Fruit fly (Drosophila melanogaster) whole organism, embryonic: ENCODE data around the gene CG5608.

Experiments
- Asciz ChIP-seq: fragments of 200-800 bp; sonication (Bioruptor generic); optimal IDR thresholded peaks from 2 replicates; lab custom pipeline; 2017; ENCODE audit warnings: missing biosample characterization, mild to moderate bottlenecking, missing genetic modification characterization, missing genetic modification reagents
- CG11504 ChIP-seq: fragments of 200-800 bp; sonication (Bioruptor generic); optimal IDR thresholded peaks from 3 replicates; lab custom pipeline; 2019; ENCODE audit warnings: missing biosample characterization, mild to moderate bottlenecking, missing genetic modification characterization, moderate library complexity
- CG11696 ChIP-seq: fragments of 200-800 bp; sonication (Bioruptor generic); IDR thresholded peaks from 2 replicates; pipeline ENCODE4 v1.3.6; 2022; ENCODE audit warnings: missing biosample characterization, missing genetic modification characterization
- CG12155 ChIP-seq: fragments of 200-800 bp; sonication (Bioruptor generic); optimal IDR thresholded peaks from 3 replicates; lab custom pipeline; 2016; ENCODE audit warnings: missing biosample characterization, missing genetic modification characterization
- CG12391 ChIP-seq: fragments of 200-800 bp; sonication (Bioruptor generic); optimal IDR thresholded peaks from 3 replicates; lab custom pipeline; 2018; ENCODE audit warnings: missing biosample characterization, mild to moderate bottlenecking, missing genetic modification characterization, moderate library complexity
- CG13123 ChIP-seq: fragments of 200-800 bp; sonication (Bioruptor generic); optimal IDR thresholded peaks from 2 replicates; lab custom pipeline; 2016; ENCODE audit warnings: missing biosample characterization, missing genetic modification characterization
- CG13775 ChIP-seq: fragments of 200-800 bp; sonication (Bioruptor generic); optimal IDR thresholded peaks from 3 replicates; lab custom pipeline; 2017; ENCODE audit warnings: missing biosample characterization, mild to moderate bottlenecking, missing genetic modification characterization
- CG1602 ChIP-seq: fragments of 200-800 bp; sonication (Bioruptor generic); optimal IDR thresholded peaks from 3 replicates; lab custom pipeline; 2016; ENCODE audit warnings: missing biosample characterization, missing genetic modification characterization
- CG1603 ChIP-seq: fragments of 200-800 bp; sonication (Bioruptor generic); optimal IDR thresholded peaks from 2 replicates; lab custom pipeline; 2019; ENCODE audit warnings: missing biosample characterization, mild to moderate bottlenecking, missing genetic modification characterization, moderate library complexity
- CG18011 ChIP-seq: fragments of 200-800 bp; sonication (Bioruptor generic); optimal IDR thresholded peaks from 2 replicates; lab custom pipeline; 2017; ENCODE audit warnings: missing biosample characterization, missing genetic modification characterization, mild to moderate bottlenecking, moderate library complexity, missing genotype
- CG18476 ChIP-seq: fragments of 200-800 bp; sonication (Bioruptor generic); optimal IDR thresholded peaks from 2 replicates; lab custom pipeline; 2016; ENCODE audit warnings: missing biosample characterization, mild to moderate bottlenecking, missing genetic modification characterization
- CG18764 ChIP-seq: fragments of 200-800 bp; sonication (Bioruptor generic); optimal IDR thresholded peaks from 3 replicates; lab custom pipeline; 2016; ENCODE audit warnings: missing biosample characterization, missing genetic modification characterization
- CG31365 ChIP-seq: fragments of 200-800 bp; sonication (Bioruptor generic); optimal IDR thresholded peaks from 2 replicates; lab custom pipeline; 2018; ENCODE audit warnings: missing biosample characterization, mild to moderate bottlenecking, missing genetic modification characterization
- CG31441 ChIP-seq: fragments of 200-800 bp; sonication (Bioruptor generic); IDR thresholded peaks from 2 replicates; pipeline ENCODE4 v1.3.6; 2022; ENCODE audit warnings: missing biosample characterization, missing genetic modification characterization
- CG3726 ChIP-seq: fragments of 200-800 bp; sonication (Bioruptor generic); IDR thresholded peaks from 3 replicates; pipeline ENCODE4, ENCODE4 v1.3.6; 2022; ENCODE audit warnings: missing biosample characterization, missing genetic modification characterization
- CG4404 ChIP-seq: fragments of 200-800 bp; sonication (Bioruptor generic); IDR thresholded peaks from 2 replicates; pipeline ENCODE4 v1.3.6; 2022; ENCODE audit warnings: missing biosample characterization, missing genetic modification characterization
- CG4820 ChIP-seq: fragments of 200-800 bp; sonication (Bioruptor generic); optimal IDR thresholded peaks from 3 replicates; lab custom pipeline; 2016; ENCODE audit warnings: missing biosample characterization, missing genetic modification characterization
- CG6654 ChIP-seq: fragments of 200-800 bp; sonication (Bioruptor generic); optimal IDR thresholded peaks from 2 replicates; lab custom pipeline; 2017; ENCODE audit warnings: missing biosample characterization, mild to moderate bottlenecking, missing genetic modification characterization
- CG7372 ChIP-seq: fragments of 200-800 bp; sonication (Bioruptor generic); IDR thresholded peaks from 2 replicates; pipeline ENCODE4 v1.3.6; 2022; ENCODE audit warnings: missing biosample characterization, missing genetic modification characterization
- CG7987 ChIP-seq: fragments of 200-800 bp; sonication (Bioruptor generic); optimal IDR thresholded peaks from 2 replicates; lab custom pipeline; 2018; ENCODE audit warnings: missing biosample characterization, mild to moderate bottlenecking, missing genetic modification characterization, moderate library complexity
- Dek ChIP-seq: fragments of 200-800 bp; sonication (Bioruptor generic); optimal IDR thresholded peaks from 3 replicates; lab custom pipeline; 2019; ENCODE audit warnings: missing biosample characterization, mild to moderate bottlenecking, missing genetic modification characterization, moderate library complexity
- HLH54F ChIP-seq: fragments of 200-800 bp; sonication (Bioruptor generic); optimal IDR thresholded peaks from 3 replicates; lab custom pipeline; 2016; ENCODE audit warnings: missing biosample characterization, missing genetic modification characterization
- Lpt ChIP-seq: fragments of >200 bp; optimal IDR thresholded peaks from 2 replicates; lab custom pipeline; 2018; ENCODE audit warnings: missing biosample characterization, missing genetic modification characterization
- MTF-1 ChIP-seq: fragments of 200-800 bp; sonication (Bioruptor generic); optimal IDR thresholded peaks from 2 replicates; lab custom pipeline; 2018; ENCODE audit warnings: missing biosample characterization, mild to moderate bottlenecking, missing genetic modification characterization, borderline replicate concordance
- Mad ChIP-seq: fragments of 200-800 bp; sonication (Bioruptor generic); optimal IDR thresholded peaks from 2 replicates; lab custom pipeline; 2016; ENCODE audit warnings: missing biosample characterization, missing genetic modification characterization
- Med ChIP-seq: fragments of 200-800 bp; sonication (Bioruptor generic); peaks from one replicate; lab custom pipeline; 2016; ENCODE audit warnings: missing biosample characterization, missing genetic modification characterization, mild to moderate bottlenecking, inconsistent platforms, moderate library complexity
- Opbp ChIP-seq: fragments of 200-800 bp; sonication (Bioruptor generic); IDR thresholded peaks from 3 replicates; pipeline ENCODE4 v1.3.6; 2022; ENCODE audit warnings: missing biosample characterization, missing genetic modification characterization; ENCODE audit not compliant: partially characterized antibody
- az2 ChIP-seq: fragments of 200-800 bp; sonication (Bioruptor generic); optimal IDR thresholded peaks from 3 replicates; lab custom pipeline; 2016; ENCODE audit warnings: missing biosample characterization, missing genetic modification characterization
- bigmax ChIP-seq: fragments of 200-800 bp; sonication (Bioruptor generic); optimal IDR thresholded peaks from 2 replicates; lab custom pipeline; 2018; ENCODE audit warnings: missing biosample characterization, mild to moderate bottlenecking, missing genetic modification characterization
- bowl ChIP-seq: fragments of 200-800 bp; sonication (Bioruptor generic); IDR thresholded peaks from 2 replicates; pipeline ENCODE4 v1.3.6; 2022; ENCODE audit warnings: missing biosample characterization, missing genetic modification characterization
- cas ChIP-seq: fragments of 200-800 bp; sonication (Bioruptor generic); IDR thresholded peaks from 2 replicates; pipeline ENCODE4 v1.3.6; 2022; ENCODE audit warnings: missing biosample characterization, missing genetic modification characterization
- cato ChIP-seq: fragments of 200-800 bp; sonication (Bioruptor generic); optimal IDR thresholded peaks from 2 replicates; lab custom pipeline; 2016; ENCODE audit warnings: missing biosample characterization, missing genetic modification characterization, borderline replicate concordance
- corto ChIP-seq: fragments of 200-800 bp; sonication (Bioruptor generic); optimal IDR thresholded peaks from 2 replicates; lab custom pipeline; 2016; ENCODE audit warnings: missing biosample characterization, mild to moderate bottlenecking, missing genetic modification characterization, moderate library complexity
- crc ChIP-seq: fragments of 200-800 bp; sonication (Bioruptor generic); optimal IDR thresholded peaks from 2 replicates; lab custom pipeline; 2016; ENCODE audit warnings: missing biosample characterization, missing genetic modification characterization
- croc ChIP-seq: fragments of 200-800 bp; sonication (Bioruptor generic); conservative IDR thresholded peaks from 3 replicates; pipeline ENCODE4 v1.3.6; 2022; ENCODE audit warnings: missing biosample characterization, missing genetic modification characterization
- dm ChIP-seq: fragments of 200-800 bp; sonication (Bioruptor generic); optimal IDR thresholded peaks from 3 replicates; lab custom pipeline; 2016; ENCODE audit warnings: missing biosample characterization, missing genetic modification characterization
- emc ChIP-seq: fragments of 200-800 bp; sonication (Bioruptor generic); optimal IDR thresholded peaks from 2 replicates; lab custom pipeline; 2016; ENCODE audit warnings: missing biosample characterization, missing genetic modification characterization
- fru ChIP-seq: fragments of >200 bp; optimal IDR thresholded peaks from 2 replicates; lab custom pipeline; 2017
- h ChIP-seq: fragments of >200 bp; optimal IDR thresholded peaks from 2 replicates; lab custom pipeline; 2017
- her ChIP-seq: fragments of 200-800 bp; sonication (Bioruptor generic); optimal IDR thresholded peaks from 2 replicates; lab custom pipeline; 2016; ENCODE audit warnings: missing biosample characterization, missing genetic modification characterization
- kah ChIP-seq: fragments of 200-800 bp; sonication (Bioruptor generic); optimal IDR thresholded peaks from 2 replicates; lab custom pipeline; 2018; ENCODE audit warnings: missing biosample characterization, mild to moderate bottlenecking, missing genetic modification characterization
- ken ChIP-seq: fragments of 200-800 bp; sonication (Bioruptor generic); IDR thresholded peaks from 3 replicates; pipeline ENCODE4 v1.3.6; 2022; ENCODE audit warnings: missing biosample characterization, missing genetic modification characterization
- lilli ChIP-seq: fragments of 200-800 bp; sonication (Bioruptor generic); optimal IDR thresholded peaks from 3 replicates; lab custom pipeline; 2016; ENCODE audit warnings: missing biosample characterization, missing genetic modification characterization
- otp ChIP-seq: fragments of 200-800 bp; sonication (Bioruptor generic); IDR thresholded peaks from 3 replicates; pipeline ENCODE4, ENCODE4 v1.3.6; 2022; ENCODE audit warnings: missing biosample characterization, missing genetic modification characterization
- pnt ChIP-seq: fragments of 200-800 bp; sonication (Bioruptor generic); optimal IDR thresholded peaks from 3 replicates; lab custom pipeline; 2016; ENCODE audit warnings: missing biosample characterization, missing genetic modification characterization
- repo ChIP-seq: fragments of 200-800 bp; sonication (Bioruptor generic); optimal IDR thresholded peaks from 2 replicates; lab custom pipeline; 2016; ENCODE audit warnings: missing biosample characterization, missing genetic modification characterization
- ro ChIP-seq: fragments of 200-800 bp; sonication (Bioruptor generic); IDR thresholded peaks from 2 replicates; pipeline ENCODE4 v1.3.6; 2022; ENCODE audit warnings: missing biosample characterization, missing genetic modification characterization
- row ChIP-seq: fragments of 200-800 bp; sonication (Bioruptor generic); IDR thresholded peaks from 3 replicates; pipeline ENCODE4 v1.3.6; 2022; ENCODE audit warnings: missing biosample characterization, missing genetic modification characterization
- tio ChIP-seq: fragments of 200-800 bp; sonication (Bioruptor generic); optimal IDR thresholded peaks from 2 replicates; lab custom pipeline; 2017; ENCODE audit warnings: missing biosample characterization, missing genetic modification characterization, inconsistent platforms
- ttk ChIP-seq: fragments of 200-800 bp; sonication (Bioruptor generic); IDR thresholded peaks from 2 replicates; pipeline ENCODE4 v2.1.2; 2022; ENCODE audit warnings: missing biosample characterization, missing genetic modification characterization
- unc-4 ChIP-seq: fragments of 200-800 bp; sonication (Bioruptor generic); IDR thresholded peaks from 2 replicates; pipeline ENCODE4 v1.3.6; 2022; ENCODE audit warnings: missing biosample characterization, missing genetic modification characterization; ENCODE audit not compliant: partially characterized antibody
- usp ChIP-seq: fragments of >200 bp; optimal IDR thresholded peaks from 2 replicates; lab custom pipeline; 2017; ENCODE audit warnings: missing biosample characterization, missing genetic modification characterization
- z ChIP-seq: fragments of 200-800 bp; sonication (Bioruptor generic); IDR thresholded peaks from 3 replicates; pipeline ENCODE4 v1.3.6; 2022; ENCODE audit warnings: missing biosample characterization, missing genetic modification characterization

CG5608 gene

dm6 chr3R:12422379-12422975, 42.6 kb downstream of the CG5608 start, which contains the start of the genes Scgbeta and CG17202 (continued):
- TF ChIP-seq CG7987, result no peak
- no peak for TF ChIP-seq Asciz (GFP tag; lab: Kevin White, UChicago)
- TF ChIP-seq dm (GFP tag; lab: Kevin White, UChicago), result no peak
- no peak for TF ChIP-seq repo (GFP tag; lab: Kevin White, UChicago)
- TF ChIP-seq tio (GFP tag; lab: Kevin White, UChicago), result no peak
- no peak for TF ChIP-seq CG13775 (GFP tag; lab: Kevin White, UChicago)
- no peak for TF ChIP-seq kah (GFP tag; lab: Kevin White, UChicago)
- no peak for TF ChIP-seq CG31365 (tag; lab: Kevin White, UChicago)
- TF ChIP-seq CG18476 (GFP tag; lab: Kevin White, UChicago), result no peak
- TF ChIP-seq croc (GFP tag; lab: Robert Waterston, UW), result no peak
- no peak for TF ChIP-seq MTF-1 (GFP tag; lab: Kevin White, UChicago)
- TF ChIP-seq CG4404 (GFP tag; lab: Robert Waterston, UW), result no peak
- no peak for TF ChIP-seq her (GFP tag; lab: Kevin White, UChicago)
- TF ChIP-seq ro (GFP tag; lab: Robert Waterston, UW), result no peak
- TF ChIP-seq corto (GFP tag; lab: Kevin White, UChicago), result no peak
- TF ChIP-seq HLH54F (GFP tag; lab: Kevin White, UChicago), result no peak
- no peak for TF ChIP-seq usp (GFP tag; lab: Kevin White, UChicago)
- no peak for TF ChIP-seq bigmax (GFP tag; lab: Kevin White, UChicago)
- no peak for TF ChIP-seq h (lab: Kevin White, UChicago)
- TF ChIP-seq CG18011 (GFP tag; lab: Kevin White, UChicago), result no peak
- no peak for TF ChIP-seq unc-4 (GFP tag; lab: Robert Waterston, UW)
- TF ChIP-seq CG6654 (GFP tag; lab: Kevin White, UChicago), result no peak
- no peak for TF ChIP-seq CG18764 (GFP tag; lab: Kevin White, UChicago)
- no peak for TF ChIP-seq az2 (GFP tag; lab: Kevin White, UChicago)
- peak; percentile 60 for TF ChIP-seq CG12391 (tag; lab: Kevin White, UChicago)
- no peak for TF ChIP-seq CG4820 (GFP tag; lab: Kevin White, UChicago)
- TF ChIP-seq pnt (GFP tag; lab: Kevin White, UChicago), result no peak
- TF ChIP-seq CG12155 (GFP tag; lab: Kevin White, UChicago), result no peak
- TF ChIP-seq CG31441 (GFP tag; lab: Robert Waterston, UW), result no peak
- TF ChIP-seq CG1603 (tag; lab: Kevin White, UChicago), result no peak
- TF ChIP-seq CG3726 (GFP tag; lab: Robert Waterston, UW), result no peak
- TF ChIP-seq otp, result peak; percentile 37; the same call in 1 of the 3 replicates
- no peak for TF ChIP-seq CG11504 (tag; lab: Kevin White, UChicago)
- no peak for TF ChIP-seq Mad (GFP tag; lab: Kevin White, UChicago)
- peak; percentile 49 for TF ChIP-seq lilli (GFP tag; lab: Kevin White, UChicago)
- TF ChIP-seq Lpt (GFP tag; lab: Kevin White, UChicago), result no peak
- peak; percentile 32 for TF ChIP-seq Dek
- no peak for TF ChIP-seq crc (GFP tag; lab: Kevin White, UChicago)
- 0 out of 3 replicates have a peak, but pooled peaks have one; percentile 22 for TF ChIP-seq Opbp (GFP tag; lab: Robert Waterston, UW)
- TF ChIP-seq fru (lab: Kevin White, UChicago), result no peak
- no peak for TF ChIP-seq ken (GFP tag; lab: Robert Waterston, UW)
- no peak for TF ChIP-seq CG1602 (GFP tag; lab: Kevin White, UChicago)
- peak; percentile 69 for TF ChIP-seq Med
- TF ChIP-seq cato (GFP tag; lab: Kevin White, UChicago), result no peak
- TF ChIP-seq emc (GFP tag; lab: Kevin White, UChicago), result no peak
- no peak for TF ChIP-seq bowl (GFP tag; lab: Robert Waterston, UW)
- no peak for TF ChIP-seq CG13123 (GFP tag; lab: Kevin White, UChicago)
- TF ChIP-seq row, result peak; percentile 89
- TF ChIP-seq cas, result no peak
- no peak for TF ChIP-seq z (GFP tag; lab: Robert Waterston, UW)
- TF ChIP-seq ttk (GFP tag; lab: Robert Waterston, UW), result no peak
- no peak for TF ChIP-seq CG7372 (GFP tag; lab: Robert Waterston, UW)
- TF ChIP-seq CG11696, result no peak
